Fruit fly (Drosophila melanogaster) whole organism, embryonic: ENCODE results near the gene Rassf.
A peak's percentile ranks its signal among the peaks of the same experiment; 100 is the strongest.

Source experiments
- Bgb ChIP-seq: fragments of 200-800 bp; sonication (Bioruptor generic); IDR thresholded peaks from 2 replicates; pipeline ENCODE4 v1.3.6; 2022; ENCODE audit warnings: missing biosample characterization, missing genetic modification characterization; ENCODE audit not compliant: partially characterized antibody
- CG10366 ChIP-seq: fragments of 200-800 bp; sonication (Bioruptor generic); IDR thresholded peaks from 2 replicates; pipeline ENCODE4 v1.3.6; 2022; ENCODE audit warnings: missing biosample characterization, missing genetic modification characterization
- CG10979 ChIP-seq: fragments of 200-800 bp; sonication (Bioruptor generic); optimal IDR thresholded peaks from 2 replicates; lab custom pipeline; 2018; ENCODE audit warnings: missing biosample characterization, mild to moderate bottlenecking, missing genetic modification characterization, moderate library complexity
- CG11695 ChIP-seq: fragments of 200-800 bp; sonication (Bioruptor generic); IDR thresholded peaks from 3 replicates; pipeline ENCODE4 v1.3.6; 2022; ENCODE audit warnings: missing biosample characterization, missing genetic modification characterization
- CG13424 ChIP-seq: fragments of 200-800 bp; sonication (Bioruptor generic); optimal IDR thresholded peaks from 2 replicates; lab custom pipeline; 2019; ENCODE audit warnings: missing biosample characterization, mild to moderate bottlenecking, missing genetic modification characterization, moderate library complexity
- CG14965 ChIP-seq: fragments of 200-800 bp; sonication (Bioruptor generic); optimal IDR thresholded peaks from 2 replicates; lab custom pipeline; 2016; ENCODE audit warnings: missing biosample characterization, missing genetic modification characterization, borderline replicate concordance
- CG15696 ChIP-seq: fragments of 200-800 bp; sonication (Bioruptor generic); optimal IDR thresholded peaks from 2 replicates; lab custom pipeline; 2019; ENCODE audit warnings: missing biosample characterization, mild to moderate bottlenecking, missing genetic modification characterization, moderate library complexity
- CG16779 ChIP-seq: fragments of 200-800 bp; sonication (Bioruptor generic); IDR thresholded peaks from 2 replicates; pipeline ENCODE4 v1.3.6; 2022; ENCODE audit warnings: missing biosample characterization, missing genetic modification characterization
- CG17328 ChIP-seq: fragments of 200-800 bp; sonication (Bioruptor generic); IDR thresholded peaks from 2 replicates; pipeline ENCODE4 v1.3.6; 2022; ENCODE audit warnings: missing biosample characterization, missing genetic modification characterization
- CG17385 ChIP-seq: fragments of 200-800 bp; sonication (Bioruptor generic); optimal IDR thresholded peaks from 3 replicates; lab custom pipeline; 2018; ENCODE audit warnings: missing biosample characterization, mild to moderate bottlenecking, missing genetic modification characterization
- CG17612 ChIP-seq: fragments of 200-800 bp; sonication (Bioruptor generic); IDR thresholded peaks from 2 replicates; pipeline ENCODE4 v1.3.6; 2022; ENCODE audit warnings: missing biosample characterization, missing genetic modification characterization
- CG2120 ChIP-seq: fragments of 200-800 bp; sonication (Bioruptor generic); optimal IDR thresholded peaks from 3 replicates; lab custom pipeline; 2016; ENCODE audit warnings: missing biosample characterization, missing genetic modification characterization
- CG31224 ChIP-seq: fragments of 200-800 bp; sonication (Bioruptor generic); IDR thresholded peaks from 2 replicates; pipeline ENCODE4 v1.3.6; 2022; ENCODE audit warnings: missing biosample characterization, missing genetic modification characterization
- CG32767 ChIP-seq: fragments of 200-800 bp; sonication (Bioruptor generic); IDR thresholded peaks from 2 replicates; pipeline ENCODE4 v1.3.6; 2022; ENCODE audit warnings: missing biosample characterization, missing genetic modification characterization
- CG3407 ChIP-seq: fragments of 200-800 bp; sonication (Bioruptor generic); optimal IDR thresholded peaks from 2 replicates; lab custom pipeline; 2018; ENCODE audit warnings: missing biosample characterization, mild to moderate bottlenecking, missing genetic modification characterization
- CG34224 ChIP-seq: fragments of 200-800 bp; sonication (Bioruptor generic); IDR thresholded peaks from 3 replicates; pipeline ENCODE4 v1.3.6; 2022; ENCODE audit warnings: missing biosample characterization, missing genetic modification characterization; ENCODE audit not compliant: partially characterized antibody
- CG5953 ChIP-seq: fragments of 200-800 bp; sonication (Bioruptor generic); IDR thresholded peaks from 2 replicates; pipeline ENCODE4 v1.3.6; 2022; ENCODE audit warnings: missing biosample characterization, missing genetic modification characterization
- CG6272 ChIP-seq: fragments of 200-800 bp; sonication (Bioruptor generic); IDR thresholded peaks from 2 replicates; pipeline ENCODE4 v1.3.6; 2022; ENCODE audit warnings: missing biosample characterization, missing genetic modification characterization
- CG6765 ChIP-seq: fragments of 200-800 bp; sonication (Bioruptor generic); optimal IDR thresholded peaks from 3 replicates; lab custom pipeline; 2017; ENCODE audit warnings: missing biosample characterization, mild to moderate bottlenecking, missing genetic modification characterization
- CG7928 ChIP-seq: fragments of 200-800 bp; sonication (Bioruptor generic); optimal IDR thresholded peaks from 2 replicates; lab custom pipeline; 2017; ENCODE audit warnings: missing biosample characterization, mild to moderate bottlenecking, missing genetic modification characterization
- CG8388 ChIP-seq: fragments of 200-800 bp; sonication (Bioruptor generic); optimal IDR thresholded peaks from 2 replicates; lab custom pipeline; 2019; ENCODE audit warnings: missing biosample characterization, mild to moderate bottlenecking, missing genetic modification characterization, moderate library complexity
- CG9215 ChIP-seq: fragments of 200-800 bp; sonication (Bioruptor generic); IDR thresholded peaks from 2 replicates; pipeline ENCODE4 v1.3.6; 2022; ENCODE audit warnings: missing biosample characterization, missing genetic modification characterization
- CG9727 ChIP-seq: fragments of 200-800 bp; sonication (Bioruptor generic); optimal IDR thresholded peaks from 3 replicates; lab custom pipeline; 2017; ENCODE audit warnings: missing biosample characterization, mild to moderate bottlenecking, missing genetic modification characterization
- D19A ChIP-seq: fragments of 200-800 bp; optimal IDR thresholded peaks from 3 replicates; lab custom pipeline; 2019; ENCODE audit warnings: missing biosample characterization, mild to moderate bottlenecking, missing genetic modification characterization, moderate library complexity
- Dbx ChIP-seq: fragments of 200-800 bp; sonication (Bioruptor generic); IDR thresholded peaks from 3 replicates; pipeline ENCODE4 v1.3.6; 2022; ENCODE audit warnings: missing biosample characterization, missing genetic modification characterization
- Dfd ChIP-seq, 2 experiments: fragments of >200 bp; optimal IDR thresholded peaks; 2 replicates each; lab custom pipeline; 2017; ENCODE audit warnings: missing biosample characterization in 2 of 2, missing genetic modification characterization in 2 of 2
- Fer1 ChIP-seq: fragments of 200-800 bp; sonication (Bioruptor generic); optimal IDR thresholded peaks from 2 replicates; lab custom pipeline; 2017; ENCODE audit warnings: missing biosample characterization, mild to moderate bottlenecking, missing genetic modification characterization
- Gsc ChIP-seq: fragments of 200-800 bp; sonication (Bioruptor generic); IDR thresholded peaks from 2 replicates; pipeline ENCODE4 v1.3.6; 2022; ENCODE audit warnings: missing biosample characterization, missing genetic modification characterization
- HLH3B ChIP-seq: fragments of 200-800 bp; sonication (Bioruptor generic); IDR thresholded peaks from 2 replicates; pipeline ENCODE4 v1.3.6; 2022; ENCODE audit warnings: missing biosample characterization, missing genetic modification characterization
- Hr3 ChIP-seq: fragments of 200-800 bp; sonication (Bioruptor generic); optimal IDR thresholded peaks from 3 replicates; lab custom pipeline; 2016; ENCODE audit warnings: missing biosample characterization, missing genetic modification characterization
- MTF-1 ChIP-seq: fragments of 200-800 bp; sonication (Bioruptor generic); optimal IDR thresholded peaks from 2 replicates; lab custom pipeline; 2018; ENCODE audit warnings: missing biosample characterization, mild to moderate bottlenecking, missing genetic modification characterization, borderline replicate concordance
- Myb ChIP-seq: fragments of 200-800 bp; sonication (Bioruptor generic); optimal IDR thresholded peaks from 2 replicates; lab custom pipeline; 2016; ENCODE audit warnings: missing biosample characterization, missing genetic modification characterization
- NC2α ChIP-seq: fragments of 200-800 bp; sonication (Bioruptor generic); optimal IDR thresholded peaks from 2 replicates; lab custom pipeline; 2016; ENCODE audit warnings: missing biosample characterization, missing genetic modification characterization
- Pdp1 ChIP-seq, 2 experiments: fragments of 200-800 bp; sonication (Bioruptor generic); optimal IDR thresholded peaks; 3 replicates each; lab custom pipeline; 2016; ENCODE audit warnings: missing biosample characterization in 2 of 2, missing genetic modification characterization in 2 of 2, mild to moderate bottlenecking in 1 of 2, moderate library complexity in 1 of 2
- bbx ChIP-seq: fragments of 200-800 bp; sonication (Bioruptor generic); IDR thresholded peaks from 2 replicates; pipeline ENCODE4 v1.3.6; 2022; ENCODE audit warnings: missing biosample characterization, missing genetic modification characterization; ENCODE audit not compliant: partially characterized antibody
- chn ChIP-seq: fragments of 200-800 bp; sonication (Bioruptor generic); optimal IDR thresholded peaks from 2 replicates; lab custom pipeline; 2016; ENCODE audit warnings: missing biosample characterization, missing genetic modification characterization
- da ChIP-seq: fragments of 200-800 bp; sonication (Bioruptor generic); optimal IDR thresholded peaks from 2 replicates; lab custom pipeline; 2016; ENCODE audit warnings: missing biosample characterization, missing genetic modification characterization
- eyg ChIP-seq: fragments of 200-800 bp; sonication (Bioruptor generic); optimal IDR thresholded peaks from 3 replicates; lab custom pipeline; 2016; ENCODE audit warnings: missing biosample characterization, missing genetic modification characterization
- fd3F ChIP-seq: fragments of 200-800 bp; sonication (Bioruptor generic); optimal IDR thresholded peaks from 2 replicates; lab custom pipeline; 2018; ENCODE audit warnings: missing biosample characterization, mild to moderate bottlenecking, missing genetic modification characterization, moderate library complexity
- fru ChIP-seq: fragments of >200 bp; optimal IDR thresholded peaks from 2 replicates; lab custom pipeline; 2017
- gcm ChIP-seq: fragments of 200-800 bp; sonication (Bioruptor generic); optimal IDR thresholded peaks from 2 replicates; lab custom pipeline; 2019; ENCODE audit warnings: missing biosample characterization, mild to moderate bottlenecking, missing genetic modification characterization, moderate library complexity
- gsb-n ChIP-seq: fragments of 200-800 bp; sonication (Bioruptor generic); optimal IDR thresholded peaks from 3 replicates; lab custom pipeline; 2018; ENCODE audit warnings: missing biosample characterization, mild to moderate bottlenecking, missing genetic modification characterization
- inv ChIP-seq: fragments of 200-800 bp; sonication (Bioruptor generic); IDR thresholded peaks from 2 replicates; pipeline ENCODE4 v1.3.6; 2022; ENCODE audit warnings: missing biosample characterization, missing genetic modification characterization; ENCODE audit not compliant: partially characterized antibody
- luna ChIP-seq: fragments of 200-800 bp; sonication (Bioruptor generic); optimal IDR thresholded peaks from 2 replicates; lab custom pipeline; 2016; ENCODE audit warnings: missing biosample characterization, missing genetic modification characterization
- nerfin-2 ChIP-seq: fragments of 200-800 bp; sonication (Bioruptor generic); IDR thresholded peaks from 2 replicates; pipeline ENCODE4 v1.3.6; 2022; ENCODE audit warnings: missing biosample characterization, missing genetic modification characterization; ENCODE audit not compliant: partially characterized antibody
- nmo ChIP-seq: fragments of 200-800 bp; sonication (Bioruptor generic); optimal IDR thresholded peaks from 2 replicates; lab custom pipeline; 2018; ENCODE audit warnings: missing biosample characterization, mild to moderate bottlenecking, missing genetic modification characterization, moderate library complexity
- repo ChIP-seq: fragments of 200-800 bp; sonication (Bioruptor generic); optimal IDR thresholded peaks from 2 replicates; lab custom pipeline; 2016; ENCODE audit warnings: missing biosample characterization, missing genetic modification characterization
- scrt ChIP-seq: fragments of 200-800 bp; sonication (Bioruptor generic); optimal IDR thresholded peaks from 2 replicates; lab custom pipeline; 2018; ENCODE audit warnings: missing biosample characterization, mild to moderate bottlenecking, missing genetic modification characterization, moderate library complexity
- sisA ChIP-seq: fragments of 200-800 bp; sonication (Bioruptor generic); IDR thresholded peaks from 2 replicates; pipeline ENCODE4 v1.3.6; 2022; ENCODE audit warnings: missing biosample characterization, missing genetic modification characterization
- sob ChIP-seq: fragments of 200-800 bp; sonication (Bioruptor generic); IDR thresholded peaks from 2 replicates; pipeline ENCODE4 v1.3.6; 2022; ENCODE audit warnings: missing biosample characterization, missing genetic modification characterization

The Rassf gene

dm6 chr3R:23112680-23113362 lies 4.9 kb downstream of the Rassf start, which contains the start of gene Cow (continued):
- TF ChIP-seq da (GFP tag; lab: Kevin White, UChicago) (no peak), inv (GFP tag; lab: Robert Waterston, UW) (no peak), Gsc (no peak), CG15696 (tag; lab: Kevin White, UChicago) (no peak), fd3F (GFP tag; lab: Kevin White, UChicago) (peak; percentile 48), eyg (GFP tag; lab: Kevin White, UChicago) (no peak), D19A (tag; lab: Kevin White, UChicago) (peak; percentile 17), Myb (GFP tag; lab: Kevin White, UChicago) (peak; percentile 32), CG5953 (GFP tag; lab: Robert Waterston, UW) (no peak), Bgb (GFP tag; lab: Robert Waterston, UW) (no peak), gcm (GFP tag; lab: Kevin White, UChicago) (no peak), nmo (GFP tag; lab: Kevin White, UChicago) (peak; percentile 41), CG31224 (peak; percentile 53; the same call in 1 of the 2 replicates), MTF-1 (GFP tag; lab: Kevin White, UChicago) (no peak), CG10366 (peak; percentile 76), bbx (GFP tag; lab: Robert Waterston, UW) (no peak), CG6272 (GFP tag; lab: Robert Waterston, UW) (peak; percentile 71), CG3407 (GFP tag; lab: Kevin White, UChicago) (no peak), repo (GFP tag; lab: Kevin White, UChicago) (no peak), CG32767 (GFP tag; lab: Robert Waterston, UW) (peak; percentile 58; the same call in 1 of the 2 replicates), HLH3B (GFP tag; lab: Robert Waterston, UW) (peak; percentile 66), CG17612 (GFP tag; lab: Robert Waterston, UW) (0 out of 2 replicates have a peak, but pooled peaks have one; percentile 16), CG13424 (tag; lab: Kevin White, UChicago) (peak; percentile 65), CG34224 (GFP tag; lab: Robert Waterston, UW) (no peak), Hr3 (GFP tag; lab: Kevin White, UChicago) (peak; percentile 49), CG11695 (GFP tag; lab: Robert Waterston, UW) (peak; percentile 72; the same call in 2 of the 3 replicates), CG6765 (GFP tag; lab: Kevin White, UChicago) (peak; percentile 32), CG16779 (GFP tag; lab: Robert Waterston, UW) (no peak), chn (no peak), Dbx (peak; percentile 84), CG2120 (peak; percentile 88), luna (GFP tag; lab: Kevin White, UChicago) (peak; percentile 8), CG17385 (peak; percentile 51), gsb-n (tag; lab: Kevin White, UChicago) (no peak), CG10979 (tag; lab: Kevin White, UChicago) (peak; percentile 30), sisA (peak; percentile 37; the same call in 1 of the 2 replicates), Dfd (GFP tag; optimal IDR thresholded peaks at IDR 0.05; lab: Kevin White, UChicago) (no peak), fru (lab: Kevin White, UChicago) (no peak), CG17328 (GFP tag; lab: Robert Waterston, UW) (peak; percentile 55; the same call in 1 of the 2 replicates), CG9215 (peak; percentile 69), Fer1 (GFP tag; lab: Kevin White, UChicago) (peak; percentile 86), scrt (GFP tag; lab: Kevin White, UChicago) (peak; percentile 73), CG9727 (GFP tag; lab: Kevin White, UChicago) (peak; percentile 60), CG8388 (peak; percentile 23), CG7928 (GFP tag; lab: Kevin White, UChicago) (no peak), Pdp1 (GFP tag; optimal IDR thresholded peaks at IDR 0.05; lab: Kevin White, UChicago) (peak; percentile 43 to 48), NC2α (no peak), nerfin-2 (GFP tag; lab: Robert Waterston, UW) (no peak), sob (peak; percentile 72), CG14965 (GFP tag; lab: Kevin White, UChicago) (no peak)
